Worm (Caenorhabditis elegans) whole organism, L2 larva: ENCODE measurements around the gene str-2.

ENCODE experiments used
- ama-1 ChIP-seq: fragments of 150-350 bp; optimal IDR thresholded peaks from 2 replicates; lab custom pipeline; 2018; ENCODE audit warnings: inconsistent platforms
- egl-27 ChIP-seq: sonication (generic microtip); optimal IDR thresholded peaks from 3 replicates; lab custom pipeline; 2017; ENCODE audit warnings: missing biosample characterization, missing genetic modification reagents, missing genetic modification characterization
- elt-1 ChIP-seq: fragments of 150-350 bp; optimal IDR thresholded peaks from 2 replicates; lab custom pipeline; 2014; ENCODE audit warnings: missing biosample characterization, missing genetic modification characterization
- lsy-2 ChIP-seq, 2 experiments: fragments of 150-350 bp in 1 of 2; sonication (generic microtip) in 1 of 2; optimal IDR thresholded peaks; 2 replicates each; lab custom pipeline; 2014 to 2017; ENCODE audit warnings: missing biosample characterization in 2 of 2, missing genetic modification characterization in 2 of 2
- nhr-21 ChIP-seq: fragments of 150-350 bp; optimal IDR thresholded peaks from 2 replicates; lab custom pipeline; 2014; ENCODE audit warnings: missing biosample characterization, missing genetic modification characterization
- nhr-6 ChIP-seq: fragments of 150-350 bp; optimal IDR thresholded peaks from 2 replicates; lab custom pipeline; 2014; ENCODE audit warnings: missing biosample characterization, missing genetic modification characterization
- snpc-4 ChIP-seq: fragments of 150-350 bp; optimal IDR thresholded peaks from 2 replicates; lab custom pipeline; 2014; ENCODE audit warnings: missing biosample characterization, missing genetic modification characterization
- unc-62 ChIP-seq: fragments of 150-350 bp; optimal IDR thresholded peaks from 2 replicates; lab custom pipeline; 2014; ENCODE audit warnings: missing biosample characterization, missing genetic modification reagents, missing genetic modification characterization
- ztf-11 ChIP-seq: sonication (generic microtip); optimal IDR thresholded peaks from 2 replicates; lab custom pipeline; 2017; ENCODE audit warnings: missing biosample characterization, missing genetic modification characterization

DNA sequence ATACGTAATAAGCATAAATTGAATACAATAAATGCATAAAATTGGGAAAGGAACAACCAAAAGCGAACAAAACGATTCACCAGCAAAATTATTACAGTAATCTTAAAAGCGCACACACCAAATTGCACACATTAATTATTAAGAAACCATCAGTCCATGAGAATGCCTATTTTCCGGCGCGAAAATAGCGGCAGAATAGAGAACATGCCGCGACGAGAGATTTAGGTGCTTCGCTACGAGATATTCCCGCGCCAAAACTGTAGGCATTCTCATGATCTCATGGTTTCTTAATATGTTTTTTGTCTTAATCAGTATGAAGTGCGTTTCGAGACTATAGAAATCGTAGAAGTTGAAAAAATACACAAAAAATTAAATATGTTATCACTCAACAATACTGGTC is 39.8 kb downstream of the str-2 start:
- TF ChIP-seq ztf-11, result no peak
- no peak for TF ChIP-seq nhr-21
- TF ChIP-seq ama-1 (lab: Kevin White, UChicago), result no peak
- TF ChIP-seq nhr-6, result no peak
- no peak for TF ChIP-seq elt-1 (tag; lab: Kevin White, UChicago)
- TF ChIP-seq snpc-4 (tag; lab: Kevin White, UChicago), result no peak
- no peak for TF ChIP-seq egl-27 (tag; lab: Kevin White, UChicago)
- TF ChIP-seq unc-62 (GFP tag; lab: Kevin White, UChicago), result no peak
- TF ChIP-seq lsy-2 (tag; optimal IDR thresholded peaks at IDR 0.05; lab: Kevin White, UChicago), result no peak
